Worm (Caenorhabditis elegans) whole organism, L1 larva: ENCODE measurements around the gene F44E7.7.
A peak's percentile ranks its signal among the peaks of the same experiment; 100 is the strongest.

Experiments
- C04F5.9 ChIP-seq: sonication (generic microtip); optimal IDR thresholded peaks from 2 replicates; lab custom pipeline; 2016; ENCODE audit warnings: missing genetic modification characterization, missing compliant biosample characterization
- C34B4.2 ChIP-seq: sonication (generic microtip); optimal IDR thresholded peaks from 2 replicates; lab custom pipeline; 2017; ENCODE audit warnings: mild to moderate bottlenecking, missing genetic modification characterization, missing compliant biosample characterization
- F16B12.6 ChIP-seq: fragments of 150-350 bp; optimal IDR thresholded peaks from 2 replicates; lab custom pipeline; 2014; ENCODE audit warnings: missing biosample characterization, missing genetic modification characterization
- aha-1 ChIP-seq: fragments of 150-350 bp; optimal IDR thresholded peaks from 2 replicates; lab custom pipeline; 2014; ENCODE audit warnings: missing biosample characterization, missing genetic modification characterization
- aly-2 ChIP-seq: fragments of 150-350 bp; optimal IDR thresholded peaks from 2 replicates; lab custom pipeline; 2014; ENCODE audit warnings: missing biosample characterization, missing genetic modification characterization
- ama-1 ChIP-seq: fragments of 150-350 bp; optimal IDR thresholded peaks from 2 replicates; lab custom pipeline; 2014
- blmp-1 ChIP-seq: fragments of 150-350 bp; optimal IDR thresholded peaks from 2 replicates; lab custom pipeline; 2014; ENCODE audit warnings: missing biosample characterization, missing genetic modification characterization
- ceh-63 ChIP-seq: fragments of 200-800 bp; sonication (Bioruptor generic); optimal IDR thresholded peaks from 2 replicates; lab custom pipeline; 2018; ENCODE audit warnings: mild to moderate bottlenecking, missing genetic modification characterization, missing compliant biosample characterization
- ceh-82 ChIP-seq, 3 experiments: fragments of 150-350 bp in 1 of 3; sonication (generic microtip) in 2 of 3; optimal IDR thresholded peaks; 2 replicates each; lab custom pipeline; 2014 to 2017; ENCODE audit warnings: missing biosample characterization in 3 of 3, missing genetic modification characterization in 3 of 3
- ceh-88 ChIP-seq: fragments of 200-800 bp; sonication (Bioruptor generic); IDR thresholded peaks from 2 replicates; pipeline ENCODE4 v1.3.6; 2022; ENCODE audit warnings: missing genetic modification characterization, missing compliant biosample characterization
- ceh-90 ChIP-seq: sonication (generic microtip); optimal IDR thresholded peaks from 2 replicates; lab custom pipeline; 2016; ENCODE audit warnings: missing genetic modification characterization, missing compliant biosample characterization
- dpl-1 ChIP-seq, 3 experiments: fragments of 150-350 bp in 2 of 3; sonication (generic microtip) in 1 of 3; optimal IDR thresholded peaks; 2 replicates each; lab custom pipeline; 2014 to 2017; ENCODE audit warnings: missing biosample characterization in 3 of 3, missing genetic modification characterization in 3 of 3, missing genetic modification reagents in 3 of 3
- dsc-1 ChIP-seq: sonication (generic microtip); optimal IDR thresholded peaks from 2 replicates; lab custom pipeline; 2016; ENCODE audit warnings: mild to moderate bottlenecking, missing genetic modification characterization, missing compliant biosample characterization
- efl-1 ChIP-seq, 4 experiments: fragments of 150-350 bp; optimal IDR thresholded peaks in 3 of 4; peaks in 1 of 4; 1 replicate in 1 of 4; 2 replicates in 3 of 4; lab custom pipeline; 2014; ENCODE audit warnings: missing biosample characterization in 2 of 4, missing genetic modification characterization in 2 of 4, missing genetic modification reagents in 2 of 4
- egl-13 ChIP-seq: sonication (generic microtip); optimal IDR thresholded peaks from 2 replicates; lab custom pipeline; 2016; ENCODE audit warnings: missing genotype, missing genetic modification reagents, missing genetic modification characterization, missing compliant biosample characterization
- elt-2 ChIP-seq: sonication (generic microtip); optimal IDR thresholded peaks from 2 replicates; lab custom pipeline; 2016; ENCODE audit warnings: missing genetic modification characterization, mild to moderate bottlenecking, inconsistent platforms, missing compliant biosample characterization, missing genetic modification reagents
- elt-3 ChIP-seq, 6 experiments: fragments of 150-350 bp in 1 of 6; sonication (generic microtip); optimal IDR thresholded peaks; 2 replicates each; lab custom pipeline; 2017 to 2018; ENCODE audit warnings: missing biosample characterization in 6 of 6, missing genetic modification characterization in 6 of 6, inconsistent platforms in 1 of 6
- ets-5 ChIP-seq: fragments of 200-800 bp; sonication (Bioruptor generic); IDR thresholded peaks from 2 replicates; pipeline ENCODE4 v1.3.6; 2022; ENCODE audit warnings: missing genetic modification characterization, missing compliant biosample characterization
- fkh-10 ChIP-seq: sonication (generic microtip); optimal IDR thresholded peaks from 2 replicates; lab custom pipeline; 2017; ENCODE audit warnings: missing biosample characterization, missing genetic modification reagents, missing genetic modification characterization
- fkh-4 ChIP-seq: sonication (generic microtip); optimal IDR thresholded peaks from 2 replicates; lab custom pipeline; 2016; ENCODE audit warnings: missing compliant biosample characterization, missing genetic modification characterization, borderline replicate concordance
- fkh-8 ChIP-seq: sonication (generic microtip); optimal IDR thresholded peaks from 2 replicates; lab custom pipeline; 2016; ENCODE audit warnings: mild to moderate bottlenecking, missing genetic modification characterization, missing compliant biosample characterization
- fos-1 ChIP-seq: fragments of 150-350 bp; optimal IDR thresholded peaks from 2 replicates; lab custom pipeline; 2014; ENCODE audit warnings: missing biosample characterization, missing genetic modification characterization
- hlh-17 ChIP-seq: fragments of 200-800 bp; sonication (Bioruptor generic); optimal IDR thresholded peaks from 2 replicates; lab custom pipeline; 2018; ENCODE audit warnings: missing genetic modification characterization, mild to moderate bottlenecking, missing compliant biosample characterization, moderate library complexity, borderline replicate concordance
- hlh-4 ChIP-seq: sonication (generic microtip); optimal IDR thresholded peaks from 2 replicates; lab custom pipeline; 2016; ENCODE audit warnings: mild to moderate bottlenecking, missing genetic modification characterization, missing compliant biosample characterization
- irx-1 ChIP-seq: sonication (generic microtip); optimal IDR thresholded peaks from 2 replicates; lab custom pipeline; 2016; ENCODE audit warnings: missing genetic modification characterization, missing compliant biosample characterization
- lin-14 ChIP-seq: fragments of 200-800 bp; sonication (Bioruptor generic); optimal IDR thresholded peaks from 2 replicates; lab custom pipeline; 2018; ENCODE audit warnings: mild to moderate bottlenecking, missing genetic modification characterization, moderate library complexity, missing compliant biosample characterization
- lir-3 ChIP-seq: sonication (generic microtip); optimal IDR thresholded peaks from 2 replicates; lab custom pipeline; 2016; ENCODE audit warnings: mild to moderate bottlenecking, missing genetic modification characterization, moderate library complexity, missing compliant biosample characterization; ENCODE audit not compliant: poor library complexity
- lsy-2 ChIP-seq, 2 experiments: fragments of 150-350 bp; optimal IDR thresholded peaks; 2 replicates each; lab custom pipeline; 2014; ENCODE audit warnings: missing biosample characterization in 2 of 2, missing genetic modification characterization in 2 of 2
- mdl-1 ChIP-seq, 2 experiments: fragments of 150-350 bp; optimal IDR thresholded peaks; 2 replicates each; lab custom pipeline; 2014 to 2017; ENCODE audit warnings: missing biosample characterization in 2 of 2, missing genetic modification characterization in 2 of 2, inconsistent platforms in 1 of 2
- nhr-12 ChIP-seq: sonication (generic microtip); optimal IDR thresholded peaks from 2 replicates; lab custom pipeline; 2017; ENCODE audit warnings: missing biosample characterization, missing genetic modification characterization
- nhr-19 ChIP-seq: fragments of 200-800 bp; sonication (Bioruptor generic); conservative IDR thresholded peaks from 2 replicates; pipeline ENCODE4 v1.3.6; 2022; ENCODE audit warnings: missing genetic modification characterization, missing compliant biosample characterization
- nhr-20 ChIP-seq: sonication (generic microtip); optimal IDR thresholded peaks from 2 replicates; lab custom pipeline; 2016; ENCODE audit warnings: mild to moderate bottlenecking, missing genetic modification characterization, missing compliant biosample characterization
- nhr-237 ChIP-seq: fragments of 150-350 bp; optimal IDR thresholded peaks from 2 replicates; lab custom pipeline; 2014; ENCODE audit warnings: missing biosample characterization, missing genetic modification characterization
- nhr-47 ChIP-seq: sonication (generic microtip); optimal IDR thresholded peaks from 2 replicates; lab custom pipeline; 2016; ENCODE audit warnings: mild to moderate bottlenecking, missing genetic modification characterization, moderate library complexity, missing compliant biosample characterization
- nhr-71 ChIP-seq: sonication (generic microtip); optimal IDR thresholded peaks from 2 replicates; lab custom pipeline; 2016; ENCODE audit warnings: mild to moderate bottlenecking, missing genetic modification characterization, moderate library complexity, missing compliant biosample characterization
- nhr-76 ChIP-seq: sonication (generic microtip); optimal IDR thresholded peaks from 2 replicates; lab custom pipeline; 2017; ENCODE audit warnings: missing biosample characterization, missing genetic modification characterization
- nhr-84 ChIP-seq: sonication (generic microtip); optimal IDR thresholded peaks from 2 replicates; lab custom pipeline; 2017; ENCODE audit warnings: missing biosample characterization, missing genetic modification characterization
- nhr-85 ChIP-seq: sonication (generic microtip); peaks from one replicate; lab custom pipeline; 2016; ENCODE audit warnings: missing genetic modification characterization, inconsistent platforms, missing compliant biosample characterization
- nhr-90 ChIP-seq: sonication (generic microtip); optimal IDR thresholded peaks from 2 replicates; lab custom pipeline; 2016; ENCODE audit warnings: mild to moderate bottlenecking, missing genetic modification characterization, missing compliant biosample characterization; ENCODE audit not compliant: poor library complexity
- pag-3 ChIP-seq: sonication (generic microtip); optimal IDR thresholded peaks from 2 replicates; lab custom pipeline; 2017; ENCODE audit warnings: missing genetic modification characterization, mild to moderate bottlenecking, missing compliant biosample characterization, antibody characterized with exemption, borderline replicate concordance; ENCODE audit not compliant: insufficient read depth
- pax-3 ChIP-seq: fragments of 200-800 bp; sonication (Bioruptor generic); optimal IDR thresholded peaks from 2 replicates; lab custom pipeline; 2018; ENCODE audit warnings: mild to moderate bottlenecking, missing genetic modification characterization, moderate library complexity, missing compliant biosample characterization
- pqm-1 ChIP-seq: sonication (generic microtip); optimal IDR thresholded peaks from 3 replicates; lab custom pipeline; 2017; ENCODE audit warnings: missing biosample characterization, missing genetic modification characterization
- snpc-4 ChIP-seq: fragments of 150-350 bp; optimal IDR thresholded peaks from 2 replicates; lab custom pipeline; 2014; ENCODE audit warnings: missing biosample characterization, missing genetic modification characterization
- sup-37 ChIP-seq: fragments of 200-800 bp; sonication (Bioruptor generic); optimal IDR thresholded peaks from 2 replicates; lab custom pipeline; 2018; ENCODE audit warnings: mild to moderate bottlenecking, missing genetic modification characterization, missing compliant biosample characterization
- swsn-7 ChIP-seq: sonication (generic microtip); optimal IDR thresholded peaks from 2 replicates; lab custom pipeline; 2016; ENCODE audit warnings: missing genetic modification characterization, missing compliant biosample characterization
- unc-130 ChIP-seq: fragments of 150-350 bp; optimal IDR thresholded peaks from 2 replicates; lab custom pipeline; 2017; ENCODE audit warnings: missing biosample characterization, missing genetic modification characterization, inconsistent platforms
- unc-30 ChIP-seq: sonication (generic microtip); optimal IDR thresholded peaks from 2 replicates; lab custom pipeline; 2017; ENCODE audit warnings: missing biosample characterization, missing genetic modification characterization
- unc-62 ChIP-seq: fragments of 150-350 bp; optimal IDR thresholded peaks from 2 replicates; lab custom pipeline; 2014; ENCODE audit warnings: missing biosample characterization, missing genetic modification reagents, missing genetic modification characterization
- unc-86 ChIP-seq: sonication (generic microtip); optimal IDR thresholded peaks from 2 replicates; lab custom pipeline; 2016; ENCODE audit warnings: missing genetic modification characterization, missing compliant biosample characterization
- unc-98 ChIP-seq: fragments of 200-800 bp; sonication (Bioruptor generic); IDR thresholded peaks from 2 replicates; pipeline ENCODE4 v1.3.6; 2022; ENCODE audit warnings: missing genetic modification characterization, missing compliant biosample characterization
- vab-15 ChIP-seq: sonication (generic microtip); optimal IDR thresholded peaks from 2 replicates; lab custom pipeline; 2017; ENCODE audit warnings: missing genotype, mild to moderate bottlenecking, missing genetic modification characterization, missing compliant biosample characterization
- zag-1 ChIP-seq: fragments of 150-350 bp; optimal IDR thresholded peaks from 2 replicates; lab custom pipeline; 2014; ENCODE audit warnings: missing biosample characterization, missing genetic modification characterization
- ztf-11 ChIP-seq, 2 experiments: sonication (generic microtip); optimal IDR thresholded peaks; 2 replicates each; lab custom pipeline; 2016 to 2017; ENCODE audit warnings: missing genetic modification characterization in 2 of 2, missing biosample characterization in 1 of 2, missing compliant biosample characterization in 1 of 2

The F44E7.7 gene

ce11 chrV:5763787-5764186 lies 21.5 kb downstream of the F44E7.7 start, which contains the start of gene pgph-3:
pgph-3 (minus strand) TSS chrV:5763846.
- no peak for TF ChIP-seq unc-30 (tag; lab: Kevin White, UChicago)
- TF ChIP-seq lin-14 (GFP tag; lab: Kevin White, UChicago) = peak; percentile 81
- no peak for TF ChIP-seq irx-1 (tag; lab: Kevin White, UChicago)
- TF ChIP-seq zag-1 (tag; lab: Kevin White, UChicago) = no peak
- TF ChIP-seq dpl-1 (GFP tag; optimal IDR thresholded peaks at IDR 0.05; lab: Kevin White, UChicago) = no peak
- no peak for TF ChIP-seq lsy-2 (tag; optimal IDR thresholded peaks at IDR 0.05; lab: Kevin White, UChicago)
- no peak for TF ChIP-seq pax-3 (tag; lab: Kevin White, UChicago)
- peak in 1 of 6 experiments; percentile 20 for TF ChIP-seq elt-3 (tag; optimal IDR thresholded peaks at IDR 0.05; lab: Kevin White, UChicago)
- no peak for TF ChIP-seq unc-98 (GFP tag; lab: Robert Waterston, UW)
- no peak for TF ChIP-seq aly-2 (tag; lab: Kevin White, UChicago)
- TF ChIP-seq nhr-47 (tag; lab: Kevin White, UChicago) = no peak
- no peak for TF ChIP-seq egl-13 (tag; lab: Kevin White, UChicago)
- no peak for TF ChIP-seq nhr-84 (tag; lab: Kevin White, UChicago)
- no peak for TF ChIP-seq hlh-17 (GFP tag; lab: Kevin White, UChicago)
- peak; percentile 65 for TF ChIP-seq elt-2 (tag; lab: Kevin White, UChicago)
- TF ChIP-seq F16B12.6 = no peak
- TF ChIP-seq unc-86 (tag; lab: Kevin White, UChicago) = no peak
- TF ChIP-seq pqm-1 (tag; lab: Kevin White, UChicago) = no peak
- TF ChIP-seq fos-1 (tag; lab: Kevin White, UChicago) = no peak
- TF ChIP-seq fkh-10 (GFP tag; lab: Kevin White, UChicago) = no peak
- TF ChIP-seq nhr-12 (tag; lab: Kevin White, UChicago) = no peak
- TF ChIP-seq C34B4.2 = no peak
- no peak for TF ChIP-seq sup-37 (GFP tag; lab: Kevin White, UChicago)
- no peak for TF ChIP-seq fkh-4
- no peak for TF ChIP-seq ceh-90 (tag; lab: Kevin White, UChicago)
- TF ChIP-seq ceh-63 = no peak
- peak; percentile 49 for TF ChIP-seq nhr-20 (tag; lab: Kevin White, UChicago)
- TF ChIP-seq ets-5 (GFP tag; lab: Robert Waterston, UW) = no peak
- TF ChIP-seq unc-62 (GFP tag; lab: Kevin White, UChicago) = no peak
- TF ChIP-seq hlh-4 (tag; lab: Kevin White, UChicago) = no peak
- no peak for TF ChIP-seq nhr-76
- TF ChIP-seq nhr-85 = peak; percentile 82
- no peak for TF ChIP-seq C04F5.9 (tag; lab: Kevin White, UChicago)
- TF ChIP-seq snpc-4 (tag; lab: Kevin White, UChicago) = no peak
- TF ChIP-seq swsn-7 (tag; lab: Kevin White, UChicago) = no peak
- TF ChIP-seq ama-1 = no peak
- no peak for TF ChIP-seq nhr-90 (tag; lab: Kevin White, UChicago)
- no peak for TF ChIP-seq ceh-88 (GFP tag; lab: Robert Waterston, UW)
- no peak for TF ChIP-seq vab-15 (tag; lab: Kevin White, UChicago)
- TF ChIP-seq nhr-19 = peak; percentile 51
- peak; percentile 63 for TF ChIP-seq nhr-71 (tag; lab: Kevin White, UChicago)
- no peak for TF ChIP-seq nhr-237 (tag; lab: Kevin White, UChicago)
- TF ChIP-seq blmp-1 (tag; lab: Kevin White, UChicago) = peak; percentile 59
- TF ChIP-seq fkh-8 (tag; lab: Kevin White, UChicago) = no peak
- no peak for TF ChIP-seq dsc-1 (tag; lab: Kevin White, UChicago)
- no peak for TF ChIP-seq mdl-1 (tag; optimal IDR thresholded peaks at IDR 0.05; lab: Kevin White, UChicago)
- no peak for TF ChIP-seq pag-3
- TF ChIP-seq ztf-11 (tag; optimal IDR thresholded peaks at IDR 0.05; lab: Kevin White, UChicago) = no peak
- TF ChIP-seq aha-1 (tag; lab: Kevin White, UChicago) = no peak
- TF ChIP-seq lir-3 (tag; lab: Kevin White, UChicago) = no peak
- no peak for TF ChIP-seq unc-130
- no peak for TF ChIP-seq ceh-82 (tag; optimal IDR thresholded peaks at IDR 0.05; lab: Kevin White, UChicago)
- peak; percentile 17 to 27 for TF ChIP-seq efl-1 (optimal IDR thresholded peaks at IDR 0.05; lab: Kevin White, UChicago)
- no peak for TF ChIP-seq efl-1 (GFP tag; optimal IDR thresholded peaks at IDR 0.05 in 1 of 2; lab: Kevin White, UChicago)
